Worm (Caenorhabditis elegans): ENCODE measurements around the gene Y37A1A.2.
A peak's percentile ranks its signal among the peaks of the same experiment; 100 is the strongest.

Gene Y37A1A.2

ce11 chrIV:13881754-13882275 lies 31.0 kb downstream of the Y37A1A.2 start, which contains the start of gene rpl-29 (continued):
- TF ChIP-seq C38D4.7 (GFP tag; optimal IDR thresholded peaks at IDR 0.05) (no peak), rnt-1 (tag; optimal IDR thresholded peaks at IDR 0.05) (peak; percentile 26), K02D7.2 (tag; optimal IDR thresholded peaks at IDR 0.05) (no peak), fkh-10 (GFP tag; optimal IDR thresholded peaks at IDR 0.05) (no peak), sox-2 (GFP tag; IDR thresholded peaks at IDR 0.05) (no peak), ceh-34 (tag; optimal IDR thresholded peaks at IDR 0.05) (no peak), eyg-1 (tag; optimal IDR thresholded peaks at IDR 0.05) (no peak), ceh-14 (tag; optimal IDR thresholded peaks at IDR 0.05) (no peak), pqm-1 (tag; optimal IDR thresholded peaks at IDR 0.05) (no peak), unc-42 (tag; optimal IDR thresholded peaks at IDR 0.05) (peak; percentile 23), hlh-6 (tag; optimal IDR thresholded peaks at IDR 0.05) (no peak), sdc-2 (tag; optimal IDR thresholded peaks at IDR 0.05) (no peak), unc-55 (GFP tag; optimal IDR thresholded peaks at IDR 0.05) (peak; percentile 40), mec-3 (tag; optimal IDR thresholded peaks at IDR 0.05; ENCODE audit: borderline replicate concordance) (no peak), pha-4 (tag; optimal IDR thresholded peaks at IDR 0.05) (no peak), dve-1 (tag; optimal IDR thresholded peaks at IDR 0.05) (no peak), ceh-6 (GFP tag; optimal IDR thresholded peaks at IDR 0.05) (no peak), ceh-24 (tag; optimal IDR thresholded peaks at IDR 0.05) (no peak), dmd-4 (tag; optimal IDR thresholded peaks at IDR 0.05; ENCODE audit: borderline replicate concordance) (no peak), fkh-6 (tag; optimal IDR thresholded peaks at IDR 0.05) (no peak), ceh-48 (tag; optimal IDR thresholded peaks at IDR 0.05) (no peak), pat-9 (tag; optimal IDR thresholded peaks at IDR 0.05) (no peak), C08G9.2 (tag; optimal IDR thresholded peaks at IDR 0.05) (no peak), hlh-13 (GFP tag; optimal IDR thresholded peaks at IDR 0.05) (no peak), ceh-22 (tag; optimal IDR thresholded peaks at IDR 0.05) (no peak), ets-4 (tag; optimal IDR thresholded peaks at IDR 0.05) (no peak), pax-1 (tag; optimal IDR thresholded peaks at IDR 0.05) (peak; percentile 40), tbx-2 (tag; optimal IDR thresholded peaks at IDR 0.05) (no peak)

- TF ChIP-seq hlh-30 (tag; optimal IDR thresholded peaks at IDR 0.05; ENCODE audit: insufficient read depth) (peak; percentile 76), pha-4 (tag; optimal IDR thresholded peaks at IDR 0.05) (no peak)
Measured at ce11 chrIV:13880803-13881202, 32.0 kb downstream of the Y37A1A.2 start.

- TF ChIP-seq hlh-30 (tag; optimal IDR thresholded peaks at IDR 0.05; ENCODE audit: insufficient read depth): no peak
- TF ChIP-seq ztf-16 (tag; optimal IDR thresholded peaks at IDR 0.05): no peak
- no peak for TF ChIP-seq pax-1 (tag; optimal IDR thresholded peaks at IDR 0.05)
- no peak for TF ChIP-seq gmeb-2 (tag; optimal IDR thresholded peaks at IDR 0.05)
- TF ChIP-seq unc-42 (tag; optimal IDR thresholded peaks at IDR 0.05): no peak
- TF ChIP-seq ceh-24 (tag; optimal IDR thresholded peaks at IDR 0.05): no peak
- TF ChIP-seq fkh-6 (tag; optimal IDR thresholded peaks at IDR 0.05): no peak
- no peak for TF ChIP-seq elt-2 (tag; optimal IDR thresholded peaks at IDR 0.05)
- TF ChIP-seq ceh-2 (tag; optimal IDR thresholded peaks at IDR 0.05): no peak
- no peak for TF ChIP-seq madf-2 (tag; optimal IDR thresholded peaks at IDR 0.05)
- TF ChIP-seq K02D7.2 (tag; optimal IDR thresholded peaks at IDR 0.05): no peak
- TF ChIP-seq unc-86 (tag; optimal IDR thresholded peaks at IDR 0.05): no peak
Measured at ce11 chrIV:13880370-13880769, 32.5 kb downstream of the Y37A1A.2 start.

ce11 chrIV:13879851-13880250 lies 33.0 kb downstream of the Y37A1A.2 start, which contains the start of gene B0513.4:
TSS of gene B0513.4 (plus strand) at chrIV:13880151.
- TF ChIP-seq pros-1 (tag; optimal IDR thresholded peaks at IDR 0.05) (no peak), madf-2 (tag; optimal IDR thresholded peaks at IDR 0.05) (no peak), nfya-1 (tag; optimal IDR thresholded peaks at IDR 0.05) (no peak), ceh-22 (tag; optimal IDR thresholded peaks at IDR 0.05) (no peak), ama-1 (optimal IDR thresholded peaks at IDR 0.05) (no peak), hlh-13 (GFP tag; optimal IDR thresholded peaks at IDR 0.05) (no peak), tbx-7 (tag; optimal IDR thresholded peaks at IDR 0.05) (no peak), zip-5 (tag; optimal IDR thresholded peaks at IDR 0.05) (no peak), ceh-18 (tag; optimal IDR thresholded peaks at IDR 0.05) (no peak), ceh-6 (GFP tag; optimal IDR thresholded peaks at IDR 0.05) (no peak), lin-11 (tag; optimal IDR thresholded peaks at IDR 0.05) (no peak), ceh-31 (tag; optimal IDR thresholded peaks at IDR 0.05) (no peak), ceh-19 (GFP tag; optimal IDR thresholded peaks at IDR 0.05) (no peak), fax-1 (tag; optimal IDR thresholded peaks at IDR 0.05) (no peak), ceh-9 (tag; optimal IDR thresholded peaks at IDR 0.05) (no peak), ceh-30 (tag; optimal IDR thresholded peaks at IDR 0.05) (no peak), Y22D7AL.16 (tag; optimal IDR thresholded peaks at IDR 0.05) (no peak), odd-2 (tag; optimal IDR thresholded peaks at IDR 0.05) (no peak)
